Worm (Caenorhabditis elegans) whole organism, L4 larva: Measurements from ENCODE around the gene mig-14.
"Not testable (repeated sequence)": the region's sequence is repeated elsewhere in the genome, so short reads cannot be mapped to it uniquely, and the experiment has no call there.

ENCODE experiments used
- F10B5.3 ChIP-seq: sonication (generic microtip); optimal IDR thresholded peaks from 2 replicates; lab custom pipeline; 2016; ENCODE audit warnings: mild to moderate bottlenecking, missing genetic modification characterization, missing compliant biosample characterization
- R02D3.7 ChIP-seq: fragments of 150-350 bp; sonication (generic microtip); optimal IDR thresholded peaks from 3 replicates; lab custom pipeline; 2014; ENCODE audit warnings: missing biosample characterization, missing genetic modification characterization
- Y48G9A.11 ChIP-seq: fragments of 200-800 bp; sonication (Bioruptor generic); IDR thresholded peaks from 2 replicates; pipeline ENCODE4 v1.3.6; 2022; ENCODE audit warnings: missing genetic modification reagents, missing genetic modification characterization, missing compliant biosample characterization
- duxl-1 ChIP-seq: sonication (generic microtip); optimal IDR thresholded peaks from 2 replicates; lab custom pipeline; 2016; ENCODE audit warnings: mild to moderate bottlenecking, missing genetic modification characterization, moderate library complexity, missing compliant biosample characterization; ENCODE audit not compliant: poor library complexity
- egl-27 ChIP-seq: sonication (generic microtip); optimal IDR thresholded peaks from 3 replicates; lab custom pipeline; 2017; ENCODE audit warnings: missing biosample characterization, missing genetic modification reagents, missing genetic modification characterization
- lin-15B ChIP-seq: fragments of 150-350 bp; sonication (generic microtip); optimal IDR thresholded peaks from 3 replicates; lab custom pipeline; 2014; ENCODE audit warnings: missing biosample characterization, missing genetic modification characterization
- madf-9 ChIP-seq: fragments of 200-800 bp; sonication (Bioruptor generic); conservative IDR thresholded peaks from 2 replicates; pipeline ENCODE4 v1.3.6; 2022; ENCODE audit warnings: missing genetic modification reagents, missing genetic modification characterization, missing compliant biosample characterization
- mdl-1 ChIP-seq, 2 experiments: fragments of 150-350 bp in 1 of 2; sonication (generic microtip) in 1 of 2; optimal IDR thresholded peaks; 2 replicates each; lab custom pipeline; 2014 to 2017; ENCODE audit warnings: missing biosample characterization in 2 of 2, missing genetic modification characterization in 2 of 2
- nhr-11 ChIP-seq: fragments of 150-350 bp; optimal IDR thresholded peaks from 2 replicates; lab custom pipeline; 2014; ENCODE audit warnings: missing biosample characterization, missing genetic modification characterization
- tra-1 ChIP-seq: fragments of 200-800 bp; sonication (Bioruptor generic); IDR thresholded peaks from 2 replicates; pipeline ENCODE4 v1.3.6; 2022; ENCODE audit warnings: missing genetic modification reagents, missing genetic modification characterization, missing compliant biosample characterization
- ztf-11 ChIP-seq: fragments of 150-350 bp; optimal IDR thresholded peaks from 2 replicates; lab custom pipeline; 2014; ENCODE audit warnings: missing biosample characterization, missing genetic modification characterization

- TF ChIP-seq lin-15B; mdl-1 (tag; optimal IDR thresholded peaks at IDR 0.05; lab: Kevin White, UChicago); Y48G9A.11 (GFP tag; lab: Robert Waterston, UW); madf-9 (GFP tag; lab: Robert Waterston, UW); tra-1; ztf-11 (tag; lab: Kevin White, UChicago); duxl-1 (tag; lab: Kevin White, UChicago); egl-27; nhr-11 (tag; lab: Kevin White, UChicago); F10B5.3; R02D3.7 (tag; lab: Kevin White, UChicago): not testable (repeated sequence)
Measured at ce11 chrII:13790701-13791100, 49.2 kb downstream of the mig-14 start.
